Worm (Caenorhabditis elegans): ENCODE results near the gene Y102A5C.4.

- no peak for TF ChIP-seq aly-2 (tag; optimal IDR thresholded peaks at IDR 0.05)
- TF ChIP-seq skn-1 (tag; optimal IDR thresholded peaks at IDR 0.05), result no peak
- TF ChIP-seq lin-39 (tag; optimal IDR thresholded peaks at IDR 0.05), result no peak
- no peak for TF ChIP-seq ztf-11 (tag; optimal IDR thresholded peaks at IDR 0.05)
- TF ChIP-seq nhr-76 (tag; optimal IDR thresholded peaks at IDR 0.05), result no peak
- TF ChIP-seq zag-1 (tag; optimal IDR thresholded peaks at IDR 0.05), result no peak
- TF ChIP-seq unc-62 (GFP tag; optimal IDR thresholded peaks at IDR 0.05), result no peak
Measured at ce11 chrV:16910864-16911263, 11.2 kb upstream of the Y102A5C.4 start.
